Fruit fly (Drosophila melanogaster) whole organism, adult: ENCODE measurements around the gene CG12511.

Source experiments
- CG14711 ChIP-seq: fragments of 200-800 bp; sonication (Bioruptor generic); optimal IDR thresholded peaks from 2 replicates; lab custom pipeline; 2018; ENCODE audit warnings: missing biosample characterization, mild to moderate bottlenecking, missing genetic modification characterization, moderate library complexity
- CG5204 ChIP-seq: fragments of 200-800 bp; sonication (Bioruptor generic); optimal IDR thresholded peaks from 2 replicates; lab custom pipeline; 2016; ENCODE audit warnings: missing biosample characterization, missing genetic modification characterization
- cic ChIP-seq: fragments of 200-800 bp; sonication (Bioruptor generic); optimal IDR thresholded peaks from 2 replicates; lab custom pipeline; 2017; ENCODE audit warnings: missing biosample characterization, mild to moderate bottlenecking, missing genetic modification characterization, moderate library complexity

DNA sequence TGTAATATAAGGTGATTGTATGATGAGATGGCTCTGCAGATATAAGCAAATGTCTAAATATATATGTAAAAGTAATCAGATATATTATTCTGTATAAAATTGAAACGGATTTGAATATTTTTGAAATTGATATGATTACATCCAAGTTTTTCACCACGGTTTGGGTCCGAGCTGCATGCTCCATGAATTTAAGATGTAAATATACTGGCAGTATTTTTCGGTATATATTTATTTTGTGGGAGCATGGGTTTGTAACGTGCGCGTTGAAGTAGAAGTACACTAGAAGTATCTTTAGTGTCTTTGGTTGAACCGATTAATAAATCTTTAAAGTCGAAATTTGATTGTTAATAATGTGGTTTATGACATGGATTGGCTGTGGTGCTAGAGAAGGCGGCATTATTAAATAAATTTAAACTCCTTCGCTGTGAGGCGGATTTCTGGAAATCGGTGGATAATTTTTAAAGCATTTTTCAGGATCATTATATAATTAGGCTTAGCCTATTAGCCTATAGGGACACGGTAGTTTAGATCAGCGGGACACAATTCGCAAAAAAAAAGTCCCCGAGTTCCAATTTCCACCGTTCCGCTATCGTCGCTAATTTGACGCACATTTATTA lies 45.6 kb downstream of the CG12511 start:
- TF ChIP-seq CG14711 (tag; lab: Kevin White, UChicago) = no peak
- TF ChIP-seq cic (GFP tag; lab: Kevin White, UChicago) = no peak
- TF ChIP-seq CG5204 (GFP tag; lab: Kevin White, UChicago) = no peak
